Fruit fly (Drosophila melanogaster): ENCODE measurements around the gene mAChR-B.

mAChR-B gene

DNA sequence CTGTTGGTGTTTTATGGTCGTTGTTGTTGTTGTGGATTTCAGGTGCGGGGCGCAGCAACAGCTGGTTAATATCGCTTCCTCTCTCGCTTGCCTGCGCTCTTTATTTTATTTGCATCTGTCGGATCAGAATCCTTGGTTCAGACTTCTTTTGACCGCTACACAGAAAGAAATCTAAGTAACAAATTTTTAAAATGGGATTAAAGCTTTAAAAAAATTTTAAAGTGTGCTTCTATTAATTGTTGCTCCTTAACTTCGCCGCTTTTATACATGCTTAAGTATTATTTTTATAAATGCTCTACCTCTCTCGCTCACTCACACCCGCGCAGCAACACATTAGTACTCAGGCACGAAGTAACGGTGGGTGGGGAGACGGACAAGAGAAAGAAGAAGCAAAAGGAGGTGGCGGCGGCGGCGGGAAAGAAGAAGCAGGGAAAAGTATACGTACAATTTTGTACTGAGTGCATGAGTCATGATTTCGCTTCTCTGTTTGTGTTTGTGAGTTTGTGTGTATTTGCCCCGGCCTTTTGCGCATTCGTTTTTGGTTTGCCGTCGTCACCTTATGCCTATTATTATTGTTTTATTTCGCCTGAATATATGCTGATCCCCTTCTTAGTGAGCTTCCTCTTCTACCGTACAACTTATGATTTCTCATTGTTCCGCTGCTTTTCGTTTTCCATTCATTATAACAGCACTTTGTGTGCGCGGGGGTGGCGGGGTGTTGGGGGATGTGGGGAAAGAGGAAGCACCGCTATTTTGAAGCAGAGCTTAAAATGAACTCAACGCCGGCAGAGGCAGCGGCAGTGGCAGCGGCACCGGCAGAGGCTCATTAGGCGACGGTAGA is 55.0 kb downstream of the mAChR-B start:
- peak; percentile 92 for TF ChIP-seq Hnf4 (GFP tag; optimal IDR thresholded peaks at IDR 0.05)
- TF ChIP-seq CG9705 (GFP tag; optimal IDR thresholded peaks at IDR 0.05), result peak; percentile 47
- TF ChIP-seq jim (GFP tag; optimal IDR thresholded peaks at IDR 0.05), result no peak
- peak; percentile 81 for TF ChIP-seq Rel (GFP tag; optimal IDR thresholded peaks at IDR 0.05)
- peak; percentile 80 for TF ChIP-seq Rel (tag; optimal IDR thresholded peaks at IDR 0.05)
- peak; percentile 36 for TF ChIP-seq dsf (GFP tag; optimal IDR thresholded peaks at IDR 0.05; ENCODE audit: borderline replicate concordance)
- TF ChIP-seq h (GFP tag; optimal IDR thresholded peaks at IDR 0.05), result peak; percentile 96
- no peak for TF ChIP-seq Dfd (GFP tag; optimal IDR thresholded peaks at IDR 0.05)
- TF ChIP-seq usp (GFP tag; optimal IDR thresholded peaks at IDR 0.05), result no peak
- TF ChIP-seq sage (GFP tag; optimal IDR thresholded peaks at IDR 0.05), result peak; percentile 92
- peak; percentile 92 for TF ChIP-seq rgr (GFP tag; optimal IDR thresholded peaks at IDR 0.05)
- TF ChIP-seq lola (GFP tag; optimal IDR thresholded peaks at IDR 0.05), result no peak
- TF ChIP-seq tai (GFP tag; optimal IDR thresholded peaks at IDR 0.05), result peak; percentile 82
- TF ChIP-seq Jra (GFP tag; optimal IDR thresholded peaks at IDR 0.05), result peak; percentile 94
- TF ChIP-seq CrebA (GFP tag; optimal IDR thresholded peaks at IDR 0.05; ENCODE audit: borderline replicate concordance), result no peak
- TF ChIP-seq Mio (GFP tag; optimal IDR thresholded peaks at IDR 0.05), result peak; percentile 3
- no peak for TF ChIP-seq Hr78 (GFP tag; optimal IDR thresholded peaks at IDR 0.05)
- TF ChIP-seq GATAd (GFP tag; optimal IDR thresholded peaks at IDR 0.05), result peak; percentile 66
- peak; percentile 94 for TF ChIP-seq OdsH (GFP tag; optimal IDR thresholded peaks at IDR 0.05)
- no peak for TF ChIP-seq Abd-B (GFP tag; optimal IDR thresholded peaks at IDR 0.05)
- TF ChIP-seq sv (GFP tag; optimal IDR thresholded peaks at IDR 0.05), result peak; percentile 25
- peak; percentile 96 for TF ChIP-seq fru (GFP tag; optimal IDR thresholded peaks at IDR 0.05)
- TF ChIP-seq CG32264 (GFP tag; optimal IDR thresholded peaks at IDR 0.05), result peak; percentile 82
- TF ChIP-seq Myc (optimal IDR thresholded peaks at IDR 0.05), result no peak
- TF ChIP-seq N (GFP tag; optimal IDR thresholded peaks at IDR 0.05), result no peak
- TF ChIP-seq Hr83 (GFP tag; optimal IDR thresholded peaks at IDR 0.05; ENCODE audit: poor library complexity, severe bottlenecking), result peak; percentile 87
- peak; percentile 86 for TF ChIP-seq woc (GFP tag; optimal IDR thresholded peaks at IDR 0.05)
- TF ChIP-seq psq (GFP tag; optimal IDR thresholded peaks at IDR 0.05), result peak; percentile 92
- TF ChIP-seq dmrt93B (GFP tag; optimal IDR thresholded peaks at IDR 0.05), result peak; percentile 77
- TF ChIP-seq Vsx2 (GFP tag; optimal IDR thresholded peaks at IDR 0.05; ENCODE audit: partially characterized antibody), result no peak
- TF ChIP-seq Sp1 (GFP tag; optimal IDR thresholded peaks at IDR 0.05), result peak; percentile 86
- TF ChIP-seq HLH106 (tag; optimal IDR thresholded peaks at IDR 0.05), result peak; percentile 84
- TF ChIP-seq ey (GFP tag; optimal IDR thresholded peaks at IDR 0.05), result peak; percentile 94
- TF ChIP-seq foxo (GFP tag; optimal IDR thresholded peaks at IDR 0.05), result peak; percentile 70 to 94
- peak; percentile 92 for TF ChIP-seq brk (GFP tag; optimal IDR thresholded peaks at IDR 0.05)
- peak in 1 of 2 experiments; percentile 41 for TF ChIP-seq dl (GFP tag; optimal IDR thresholded peaks at IDR 0.05; ENCODE audit: insufficient read depth in 1 of 2, partially characterized antibody in 2 of 2)
- no peak for TF ChIP-seq pan (optimal IDR thresholded peaks at IDR 0.05)
- peak; percentile 96 for TF ChIP-seq br (GFP tag; optimal IDR thresholded peaks at IDR 0.05)
- peak; percentile 55 for TF ChIP-seq Dif (GFP tag; optimal IDR thresholded peaks at IDR 0.05; ENCODE audit: partially characterized antibody)

DNA sequence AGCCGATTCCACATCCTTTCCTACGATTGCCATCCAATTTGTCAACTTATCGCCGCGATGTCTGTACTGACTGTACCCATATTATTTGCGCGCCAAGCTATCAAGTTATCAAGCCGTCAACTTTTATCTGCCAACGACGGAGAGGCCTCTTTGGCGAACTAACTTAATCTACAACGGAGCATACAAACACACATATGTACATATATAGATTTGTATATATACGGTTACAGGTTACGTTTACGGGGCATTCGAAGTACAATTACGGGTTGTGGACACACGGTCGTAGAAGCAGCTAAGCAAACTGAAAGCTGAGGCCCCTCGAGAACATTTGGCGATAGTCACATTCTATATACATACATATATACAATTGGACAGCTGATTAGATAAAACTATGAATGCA is 56.1 kb downstream of the mAChR-B start:
- TF ChIP-seq br (GFP tag; optimal IDR thresholded peaks at IDR 0.05) (peak; percentile 18), brk (GFP tag; optimal IDR thresholded peaks at IDR 0.05) (no peak), Jra (GFP tag; optimal IDR thresholded peaks at IDR 0.05) (no peak), psq (GFP tag; optimal IDR thresholded peaks at IDR 0.05) (no peak), N (GFP tag; optimal IDR thresholded peaks at IDR 0.05) (no peak), OdsH (GFP tag; optimal IDR thresholded peaks at IDR 0.05) (peak; percentile 16)

Data from whole organism, wandering third instar larva.